Worm (Caenorhabditis elegans) whole organism, L4 larva: Measurements from ENCODE around the gene F41E6.17.
A peak's percentile ranks its signal among the peaks of the same experiment; 100 is the strongest.

ENCODE experiments used
- D1046.2 ChIP-seq: fragments of 200-800 bp; sonication (Bioruptor generic); IDR thresholded peaks from 2 replicates; pipeline ENCODE4 v1.3.6; 2022; ENCODE audit warnings: missing genetic modification characterization, missing compliant biosample characterization
- R02D3.7 ChIP-seq: fragments of 150-350 bp; sonication (generic microtip); optimal IDR thresholded peaks from 3 replicates; lab custom pipeline; 2014; ENCODE audit warnings: missing biosample characterization, missing genetic modification characterization
- T26A8.4 ChIP-seq: fragments of 200-800 bp; sonication (Bioruptor generic); IDR thresholded peaks from 2 replicates; pipeline ENCODE4 v1.3.6; 2022; ENCODE audit warnings: missing genetic modification characterization, missing compliant biosample characterization
- Y48G9A.11 ChIP-seq: fragments of 200-800 bp; sonication (Bioruptor generic); IDR thresholded peaks from 2 replicates; pipeline ENCODE4 v1.3.6; 2022; ENCODE audit warnings: missing genetic modification reagents, missing genetic modification characterization, missing compliant biosample characterization
- ZK337.2 ChIP-seq: fragments of 200-800 bp; sonication (Bioruptor generic); IDR thresholded peaks from 2 replicates; pipeline ENCODE4 v1.3.6; 2022; ENCODE audit warnings: missing genetic modification reagents, missing genetic modification characterization, missing compliant biosample characterization
- aha-1 ChIP-seq: fragments of 150-350 bp; peaks from one replicate; lab custom pipeline; 2014; ENCODE audit warnings: missing biosample characterization, missing genetic modification characterization
- ama-1 ChIP-seq: fragments of 150-350 bp; optimal IDR thresholded peaks from 2 replicates; lab custom pipeline; 2014; ENCODE audit warnings: inconsistent platforms, mixed read lengths
- arid-1 ChIP-seq: fragments of 200-800 bp; sonication (Bioruptor generic); conservative IDR thresholded peaks from 2 replicates; pipeline ENCODE4 v1.3.6; 2022; ENCODE audit warnings: missing genetic modification reagents, missing genetic modification characterization, missing compliant biosample characterization
- ceh-20 ChIP-seq: fragments of 200-800 bp; sonication (Bioruptor generic); IDR thresholded peaks from 2 replicates; pipeline ENCODE4 v1.3.6; 2022; ENCODE audit warnings: missing genetic modification reagents, missing genetic modification characterization, missing compliant biosample characterization
- ceh-62 ChIP-seq: sonication (generic microtip); optimal IDR thresholded peaks from 2 replicates; lab custom pipeline; 2017; ENCODE audit warnings: missing biosample characterization, missing genetic modification characterization
- ctbp-1 ChIP-seq: fragments of 200-800 bp; sonication (Bioruptor generic); IDR thresholded peaks from 2 replicates; pipeline ENCODE4 v1.3.6; 2022; ENCODE audit warnings: missing genetic modification reagents, missing genetic modification characterization, missing compliant biosample characterization
- daf-19 ChIP-seq: fragments of 200-800 bp; sonication (Bioruptor generic); conservative IDR thresholded peaks from 2 replicates; pipeline ENCODE4 v1.3.6; 2022; ENCODE audit warnings: missing genetic modification characterization, missing compliant biosample characterization
- dmd-6 ChIP-seq: fragments of 200-800 bp; sonication (Bioruptor generic); IDR thresholded peaks from 2 replicates; pipeline ENCODE4 v1.3.6; 2022; ENCODE audit warnings: missing genetic modification reagents, missing genetic modification characterization, missing compliant biosample characterization
- fkh-10 ChIP-seq: fragments of 150-350 bp; optimal IDR thresholded peaks from 2 replicates; lab custom pipeline; 2014; ENCODE audit warnings: missing biosample characterization, missing genetic modification reagents, missing genetic modification characterization
- fos-1 ChIP-seq: fragments of 150-350 bp; optimal IDR thresholded peaks from 2 replicates; lab custom pipeline; 2014; ENCODE audit warnings: missing biosample characterization, missing genetic modification characterization
- hif-1 ChIP-seq, 2 experiments: sonication (generic microtip); optimal IDR thresholded peaks; 2 replicates each; lab custom pipeline; 2016 to 2017; ENCODE audit warnings: missing compliant biosample characterization in 2 of 2, missing genetic modification characterization in 2 of 2, missing genetic modification reagents in 2 of 2, missing genotype in 2 of 2, mild to moderate bottlenecking in 1 of 2
- hlh-11 ChIP-seq: fragments of 200-800 bp; sonication (Bioruptor generic); optimal IDR thresholded peaks from 2 replicates; lab custom pipeline; 2018; ENCODE audit warnings: mild to moderate bottlenecking, missing genetic modification characterization, missing compliant biosample characterization
- hlh-30 ChIP-seq: sonication (generic microtip); optimal IDR thresholded peaks from 2 replicates; lab custom pipeline; 2017; ENCODE audit warnings: antibody characterized with exemption, mild to moderate bottlenecking, missing genetic modification characterization, missing compliant biosample characterization; ENCODE audit not compliant: insufficient read depth
- hmg-1.1 ChIP-seq: fragments of 200-800 bp; sonication (Bioruptor generic); IDR thresholded peaks from 2 replicates; pipeline ENCODE4 v1.3.6; 2022; ENCODE audit warnings: missing genetic modification reagents, missing genetic modification characterization, missing compliant biosample characterization
- lim-7 ChIP-seq: fragments of 200-800 bp; sonication (Bioruptor generic); IDR thresholded peaks from 2 replicates; pipeline ENCODE4 v1.3.6; 2022; ENCODE audit warnings: missing genetic modification characterization, missing compliant biosample characterization
- lin-1 ChIP-seq: fragments of 200-800 bp; sonication (Bioruptor generic); IDR thresholded peaks from 2 replicates; pipeline ENCODE4 v1.3.6; 2022; ENCODE audit warnings: missing genetic modification reagents, missing genetic modification characterization, missing compliant biosample characterization
- lin-15B ChIP-seq: fragments of 150-350 bp; sonication (generic microtip); optimal IDR thresholded peaks from 3 replicates; lab custom pipeline; 2014; ENCODE audit warnings: missing biosample characterization, missing genetic modification characterization
- lin-29 ChIP-seq: fragments of 200-800 bp; sonication (Bioruptor generic); IDR thresholded peaks from 2 replicates; pipeline ENCODE4 v1.3.6; 2022; ENCODE audit warnings: missing genetic modification reagents, missing genetic modification characterization, missing compliant biosample characterization
- lin-38 ChIP-seq: fragments of 200-800 bp; sonication (Bioruptor generic); IDR thresholded peaks from 2 replicates; pipeline ENCODE4 v1.3.6; 2022; ENCODE audit warnings: missing genetic modification reagents, missing genetic modification characterization, missing compliant biosample characterization
- lin-39 ChIP-seq: fragments of 150-350 bp; optimal IDR thresholded peaks from 2 replicates; lab custom pipeline; 2014; ENCODE audit warnings: missing biosample characterization, missing genetic modification reagents, missing genetic modification characterization
- lir-3 ChIP-seq: sonication (generic microtip); optimal IDR thresholded peaks from 2 replicates; lab custom pipeline; 2016; ENCODE audit warnings: mild to moderate bottlenecking, missing genetic modification characterization, missing compliant biosample characterization
- lsy-2 ChIP-seq, 2 experiments: fragments of 150-350 bp in 1 of 2; sonication (generic microtip) in 1 of 2; optimal IDR thresholded peaks; 2 replicates each; lab custom pipeline; 2014 to 2017; ENCODE audit warnings: missing biosample characterization in 2 of 2, missing genetic modification characterization in 2 of 2
- madf-9 ChIP-seq: fragments of 200-800 bp; sonication (Bioruptor generic); conservative IDR thresholded peaks from 2 replicates; pipeline ENCODE4 v1.3.6; 2022; ENCODE audit warnings: missing genetic modification reagents, missing genetic modification characterization, missing compliant biosample characterization
- mdt-29 ChIP-seq: fragments of 200-800 bp; sonication (Bioruptor generic); IDR thresholded peaks from 2 replicates; pipeline ENCODE4 v1.3.6; 2022; ENCODE audit warnings: missing genetic modification reagents, missing genetic modification characterization, missing compliant biosample characterization
- mxl-2 ChIP-seq: fragments of 200-800 bp; sonication (Bioruptor generic); conservative IDR thresholded peaks from 2 replicates; pipeline ENCODE4 v1.3.6; 2022; ENCODE audit warnings: missing genetic modification reagents, missing genetic modification characterization, missing compliant biosample characterization
- mxl-3 ChIP-seq: fragments of 200-800 bp; sonication (Bioruptor generic); optimal IDR thresholded peaks from 2 replicates; lab custom pipeline; 2018; ENCODE audit warnings: mild to moderate bottlenecking, missing genetic modification characterization, missing compliant biosample characterization
- nhr-102 ChIP-seq: sonication (generic microtip); optimal IDR thresholded peaks from 2 replicates; lab custom pipeline; 2016; ENCODE audit warnings: mild to moderate bottlenecking, missing genetic modification characterization, moderate library complexity, missing compliant biosample characterization
- nhr-25 ChIP-seq: sonication (generic microtip); optimal IDR thresholded peaks from 2 replicates; lab custom pipeline; 2017; ENCODE audit warnings: missing genetic modification characterization, mild to moderate bottlenecking, missing compliant biosample characterization, antibody characterized with exemption, moderate library complexity, borderline replicate concordance; ENCODE audit not compliant: insufficient read depth
- nhr-41 ChIP-seq: fragments of 200-800 bp; sonication (Bioruptor generic); IDR thresholded peaks from 2 replicates; pipeline ENCODE4 v1.3.6; 2022; ENCODE audit warnings: missing genetic modification reagents, missing genetic modification characterization, missing compliant biosample characterization
- nhr-42 ChIP-seq: fragments of 200-800 bp; sonication (Bioruptor generic); IDR thresholded peaks from 2 replicates; pipeline ENCODE4 v1.3.6; 2022; ENCODE audit warnings: missing genetic modification characterization, missing compliant biosample characterization
- nhr-48 ChIP-seq: sonication (generic microtip); optimal IDR thresholded peaks from 2 replicates; lab custom pipeline; 2016; ENCODE audit warnings: mild to moderate bottlenecking, missing genetic modification characterization, missing compliant biosample characterization
- nhr-6 ChIP-seq: fragments of 150-350 bp; optimal IDR thresholded peaks from 2 replicates; lab custom pipeline; 2014; ENCODE audit warnings: missing biosample characterization, missing genetic modification characterization
- php-3 ChIP-seq: fragments of 200-800 bp; sonication (Bioruptor generic); IDR thresholded peaks from 2 replicates; pipeline ENCODE4 v1.3.6; 2022; ENCODE audit warnings: missing genetic modification reagents, missing genetic modification characterization, missing compliant biosample characterization
- pqm-1 ChIP-seq: sonication (generic microtip); optimal IDR thresholded peaks from 2 replicates; lab custom pipeline; 2017; ENCODE audit warnings: missing biosample characterization, missing genetic modification characterization
- sdz-12 ChIP-seq: fragments of 200-800 bp; sonication (Bioruptor generic); optimal IDR thresholded peaks from 2 replicates; lab custom pipeline; 2018; ENCODE audit warnings: mild to moderate bottlenecking, missing genetic modification characterization, missing compliant biosample characterization
- spr-1 ChIP-seq: sonication (generic microtip); optimal IDR thresholded peaks from 2 replicates; lab custom pipeline; 2016; ENCODE audit warnings: mild to moderate bottlenecking, missing genetic modification characterization, missing compliant biosample characterization
- tag-97 ChIP-seq: fragments of 200-800 bp; sonication (Bioruptor generic); IDR thresholded peaks from 2 replicates; pipeline ENCODE4 v1.3.6; 2022; ENCODE audit warnings: missing genetic modification characterization, missing compliant biosample characterization
- tra-1 ChIP-seq: fragments of 200-800 bp; sonication (Bioruptor generic); IDR thresholded peaks from 2 replicates; pipeline ENCODE4 v1.3.6; 2022; ENCODE audit warnings: missing genetic modification reagents, missing genetic modification characterization, missing compliant biosample characterization
- unc-62 ChIP-seq, 3 experiments: fragments of 150-350 bp in 1 of 3; sonication (generic microtip); optimal IDR thresholded peaks in 2 of 3; peaks in 1 of 3; 1 replicate in 1 of 3; 2 replicates in 2 of 3; lab custom pipeline; 2014 to 2017; ENCODE audit warnings: missing biosample characterization in 3 of 3, missing genetic modification characterization in 3 of 3, missing genetic modification reagents in 3 of 3, missing genotype in 1 of 3

Gene F41E6.17

ce11 chrV:8631277-8631765 is 7.4 kb downstream of the F41E6.17 start, which contains the start of gene atg-18 (continued):
- TF ChIP-seq nhr-25 (peak; percentile 22), pqm-1 (tag; lab: Kevin White, UChicago) (no peak), lir-3 (no peak), lin-15B (no peak), T26A8.4 (GFP tag; lab: Robert Waterston, UW) (no peak; the same call in 1 of the 2 replicates), mdt-29 (GFP tag; lab: Robert Waterston, UW) (no peak), ctbp-1 (GFP tag; lab: Robert Waterston, UW) (no peak), ceh-20 (peak; percentile 56; the same call in 1 of the 2 replicates), php-3 (GFP tag; lab: Robert Waterston, UW) (0 out of 2 replicates have a peak, but pooled peaks have one; percentile 28), aha-1 (tag; lab: Kevin White, UChicago) (peak; percentile 93), nhr-102 (tag; lab: Kevin White, UChicago) (peak; percentile 51), ama-1 (lab: Kevin White, UChicago) (no peak), mxl-3 (peak; percentile 70), tag-97 (no peak), sdz-12 (GFP tag; lab: Kevin White, UChicago) (no peak), nhr-42 (GFP tag; lab: Robert Waterston, UW) (peak; percentile 42; the same call in 1 of the 2 replicates), hif-1 (tag; optimal IDR thresholded peaks at IDR 0.05; lab: Kevin White, UChicago) (no peak), hlh-11 (tag; lab: Kevin White, UChicago) (peak; percentile 97), ZK337.2 (no peak), mxl-2 (no peak), fkh-10 (no peak), daf-19 (GFP tag; lab: Robert Waterston, UW) (no peak), lin-38 (GFP tag; lab: Robert Waterston, UW) (no peak), spr-1 (peak; percentile 11), nhr-48 (tag; lab: Kevin White, UChicago) (peak; percentile 81), dmd-6 (GFP tag; lab: Robert Waterston, UW) (peak; percentile 76), madf-9 (GFP tag; lab: Robert Waterston, UW) (peak; percentile 42; the same call in 1 of the 2 replicates), arid-1 (no peak), lsy-2 (tag; optimal IDR thresholded peaks at IDR 0.05; lab: Kevin White, UChicago) (no peak), R02D3.7 (no peak), D1046.2 (no peak), unc-62 (GFP tag; optimal IDR thresholded peaks at IDR 0.05 in 1 of 2; lab: Kevin White, UChicago) (peak in 1 of 2 experiments; percentile 47), unc-62 (tag; optimal IDR thresholded peaks at IDR 0.05; lab: Kevin White, UChicago) (no peak), nhr-41 (no peak), tra-1 (GFP tag; lab: Robert Waterston, UW) (no peak), nhr-6 (peak; percentile 67), Y48G9A.11 (GFP tag; lab: Robert Waterston, UW) (no peak), lin-1 (GFP tag; lab: Robert Waterston, UW) (no peak), lin-39 (tag; lab: Kevin White, UChicago) (no peak), hlh-30 (peak; percentile 98), lim-7 (GFP tag; lab: Robert Waterston, UW) (no peak), lin-29 (no peak), fos-1 (tag; lab: Kevin White, UChicago) (no peak), ceh-62 (no peak), hmg-1.1 (peak; percentile 71)
